Worm (Caenorhabditis elegans) whole organism, mixed stage, embryonic: ENCODE data around the gene cytb-5.1.

Source experiments
- ceh-83 ChIP-seq: fragments of 200-800 bp; sonication (Bioruptor generic); optimal IDR thresholded peaks from 2 replicates; lab custom pipeline; 2018; ENCODE audit warnings: mild to moderate bottlenecking, missing genetic modification characterization, missing compliant biosample characterization
- ces-1 ChIP-seq: fragments of 150-350 bp; optimal IDR thresholded peaks from 2 replicates; lab custom pipeline; 2014; ENCODE audit warnings: missing biosample characterization, missing genetic modification reagents, missing genetic modification characterization
- drap-1 ChIP-seq: fragments of 200-800 bp; sonication (Bioruptor generic); optimal IDR thresholded peaks from 3 replicates; lab custom pipeline; 2018; ENCODE audit warnings: mild to moderate bottlenecking, missing genetic modification characterization, missing compliant biosample characterization
- elt-3 ChIP-seq: fragments of 150-350 bp; optimal IDR thresholded peaks from 2 replicates; lab custom pipeline; 2014; ENCODE audit warnings: missing biosample characterization, missing genetic modification characterization
- hlh-1 ChIP-seq: fragments of 150-350 bp; optimal IDR thresholded peaks from 2 replicates; lab custom pipeline; 2014; ENCODE audit warnings: missing biosample characterization, missing genetic modification reagents, missing genetic modification characterization
- mab-5 ChIP-seq: fragments of 150-350 bp; optimal IDR thresholded peaks from 2 replicates; lab custom pipeline; 2014; ENCODE audit warnings: missing biosample characterization, missing genetic modification characterization
- nhr-28 ChIP-seq: fragments of 150-350 bp; optimal IDR thresholded peaks from 2 replicates; lab custom pipeline; 2014; ENCODE audit warnings: missing biosample characterization, missing genetic modification characterization
- nhr-76 ChIP-seq: sonication (generic microtip); optimal IDR thresholded peaks from 2 replicates; lab custom pipeline; 2017; ENCODE audit warnings: missing biosample characterization, missing genetic modification characterization
- pha-4 ChIP-seq: fragments of 150-350 bp; optimal IDR thresholded peaks from 2 replicates; lab custom pipeline; 2018; ENCODE audit warnings: missing biosample characterization, missing genetic modification reagents, missing genetic modification characterization
- sem-2 ChIP-seq: fragments of 200-800 bp; sonication (Bioruptor generic); optimal IDR thresholded peaks from 2 replicates; lab custom pipeline; 2018; ENCODE audit warnings: mild to moderate bottlenecking, missing genetic modification characterization, missing compliant biosample characterization
- snpc-4 ChIP-seq: fragments of 150-350 bp; optimal IDR thresholded peaks from 2 replicates; lab custom pipeline; 2014; ENCODE audit warnings: missing biosample characterization, missing genetic modification characterization
- unc-39 ChIP-seq: fragments of 150-350 bp; optimal IDR thresholded peaks from 2 replicates; lab custom pipeline; 2014; ENCODE audit warnings: missing biosample characterization, missing genetic modification characterization
- ztf-11 ChIP-seq: fragments of 150-350 bp; optimal IDR thresholded peaks from 2 replicates; lab custom pipeline; 2014; ENCODE audit warnings: missing biosample characterization, missing genetic modification characterization

ce11 chrX:14002739-14003138, 1.0 kb downstream of the cytb-5.1 start:
- TF ChIP-seq ceh-83 (GFP tag; lab: Kevin White, UChicago) (no peak), hlh-1 (tag; lab: Kevin White, UChicago) (no peak), mab-5 (tag; lab: Kevin White, UChicago) (no peak), pha-4 (no peak), drap-1 (GFP tag; lab: Kevin White, UChicago) (no peak), unc-39 (tag; lab: Kevin White, UChicago) (no peak), ces-1 (GFP tag; lab: Kevin White, UChicago) (no peak), nhr-76 (tag; lab: Kevin White, UChicago) (no peak), ztf-11 (tag; lab: Kevin White, UChicago) (no peak), sem-2 (GFP tag; lab: Kevin White, UChicago) (no peak), snpc-4 (tag; lab: Kevin White, UChicago) (no peak), nhr-28 (no peak), elt-3 (tag; lab: Kevin White, UChicago) (no peak)
